Fruit fly (Drosophila melanogaster) whole organism, embryonic: ENCODE data around the gene CG4691.

ENCODE experiments used
- CG14441 ChIP-seq: fragments of 200-800 bp; sonication (Bioruptor generic); IDR thresholded peaks from 2 replicates; pipeline ENCODE4 v1.3.6; 2022; ENCODE audit warnings: missing biosample characterization, missing genetic modification characterization
- scrt ChIP-seq: fragments of 200-800 bp; sonication (Bioruptor generic); optimal IDR thresholded peaks from 2 replicates; lab custom pipeline; 2018; ENCODE audit warnings: missing biosample characterization, mild to moderate bottlenecking, missing genetic modification characterization, moderate library complexity
- zf30C ChIP-seq: fragments of 200-800 bp; sonication (Bioruptor generic); optimal IDR thresholded peaks from 3 replicates; lab custom pipeline; 2018; ENCODE audit warnings: missing biosample characterization, mild to moderate bottlenecking, missing genetic modification characterization

DNA sequence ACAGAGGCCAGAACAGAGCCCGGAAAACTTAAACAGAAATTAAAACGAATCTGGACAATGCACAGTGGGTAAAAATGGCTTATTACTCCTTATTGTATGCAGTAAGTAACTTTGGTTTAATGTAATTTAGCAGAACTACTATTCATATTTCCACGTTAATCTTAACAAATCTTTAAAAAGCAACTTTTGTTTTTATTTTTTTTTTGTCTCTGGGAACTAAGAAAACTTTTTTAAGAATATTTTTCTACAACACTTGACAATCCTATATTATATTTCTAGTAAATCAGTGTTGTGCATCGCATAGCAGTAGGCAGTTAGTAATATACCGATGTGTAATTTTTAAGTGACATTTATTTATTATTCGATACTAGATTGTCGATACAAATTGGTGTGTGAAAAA, 5.0 kb downstream of the CG4691 start, which contains the start of gene CG4701:
- no peak for TF ChIP-seq zf30C
- TF ChIP-seq scrt (GFP tag; lab: Kevin White, UChicago): no peak
- no peak for TF ChIP-seq CG14441 (GFP tag; lab: Robert Waterston, UW)
